Worm (Caenorhabditis elegans) whole organism, L4 larva: ENCODE results near the gene fbxa-209.

Experiments
- ZK546.5 ChIP-seq, 2 experiments: sonication (generic microtip); optimal IDR thresholded peaks; 2 replicates each; lab custom pipeline; 2017; ENCODE audit warnings: missing biosample characterization in 2 of 2, missing genetic modification characterization in 2 of 2
- aly-2 ChIP-seq: sonication (generic microtip); optimal IDR thresholded peaks from 2 replicates; lab custom pipeline; 2018; ENCODE audit warnings: missing biosample characterization, missing genetic modification characterization
- ces-1 ChIP-seq: fragments of 150-350 bp; sonication (generic microtip); optimal IDR thresholded peaks from 4 replicates; lab custom pipeline; 2014; ENCODE audit warnings: missing biosample characterization, missing genetic modification reagents, missing genetic modification characterization
- jun-1 ChIP-seq: fragments of 150-350 bp; optimal IDR thresholded peaks from 2 replicates; lab custom pipeline; 2014; ENCODE audit warnings: missing biosample characterization, missing genetic modification reagents, missing genetic modification characterization
- lin-13 ChIP-seq: fragments of 150-350 bp; optimal IDR thresholded peaks from 2 replicates; lab custom pipeline; 2014; ENCODE audit warnings: missing biosample characterization, missing genetic modification reagents, missing genetic modification characterization
- mdt-29 ChIP-seq: fragments of 200-800 bp; sonication (Bioruptor generic); IDR thresholded peaks from 2 replicates; pipeline ENCODE4 v1.3.6; 2022; ENCODE audit warnings: missing genetic modification reagents, missing genetic modification characterization, missing compliant biosample characterization
- nhr-25 ChIP-seq: sonication (generic microtip); optimal IDR thresholded peaks from 2 replicates; lab custom pipeline; 2017; ENCODE audit warnings: missing genetic modification characterization, mild to moderate bottlenecking, missing compliant biosample characterization, antibody characterized with exemption, moderate library complexity, borderline replicate concordance; ENCODE audit not compliant: insufficient read depth

DNA sequence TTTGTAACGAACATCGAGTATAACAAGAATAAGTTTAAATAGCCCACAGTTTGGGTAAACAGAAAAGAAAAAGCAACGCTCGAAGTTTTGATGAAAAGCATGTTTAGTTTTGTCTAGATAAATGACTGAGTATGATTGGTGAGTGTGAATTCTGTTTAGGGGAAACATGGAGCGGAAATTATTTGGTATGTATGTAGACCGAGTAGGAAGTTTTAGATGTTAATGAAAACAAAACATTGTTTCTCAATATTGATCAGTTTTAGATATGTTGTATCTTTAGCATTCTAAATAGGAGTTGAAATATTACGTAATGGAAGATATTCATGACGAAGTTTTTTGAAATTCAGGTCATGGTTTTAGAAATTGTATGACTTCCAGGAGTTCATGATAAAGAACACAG is 14.2 kb downstream of the fbxa-209 start, which contains the start of gene srbc-63:
- TF ChIP-seq aly-2 (tag; lab: Kevin White, UChicago): no peak
- no peak for TF ChIP-seq ZK546.5 (tag; optimal IDR thresholded peaks at IDR 0.05; lab: Kevin White, UChicago)
- TF ChIP-seq jun-1: no peak
- no peak for TF ChIP-seq mdt-29 (GFP tag; lab: Robert Waterston, UW)
- no peak for TF ChIP-seq lin-13 (GFP tag; lab: Kevin White, UChicago)
- TF ChIP-seq nhr-25: no peak
- TF ChIP-seq ces-1: no peak
